Fruit fly (Drosophila melanogaster): ENCODE results near the gene bves.
A peak's percentile ranks its signal among the peaks of the same experiment; 100 is the strongest.

The bves gene

DNA sequence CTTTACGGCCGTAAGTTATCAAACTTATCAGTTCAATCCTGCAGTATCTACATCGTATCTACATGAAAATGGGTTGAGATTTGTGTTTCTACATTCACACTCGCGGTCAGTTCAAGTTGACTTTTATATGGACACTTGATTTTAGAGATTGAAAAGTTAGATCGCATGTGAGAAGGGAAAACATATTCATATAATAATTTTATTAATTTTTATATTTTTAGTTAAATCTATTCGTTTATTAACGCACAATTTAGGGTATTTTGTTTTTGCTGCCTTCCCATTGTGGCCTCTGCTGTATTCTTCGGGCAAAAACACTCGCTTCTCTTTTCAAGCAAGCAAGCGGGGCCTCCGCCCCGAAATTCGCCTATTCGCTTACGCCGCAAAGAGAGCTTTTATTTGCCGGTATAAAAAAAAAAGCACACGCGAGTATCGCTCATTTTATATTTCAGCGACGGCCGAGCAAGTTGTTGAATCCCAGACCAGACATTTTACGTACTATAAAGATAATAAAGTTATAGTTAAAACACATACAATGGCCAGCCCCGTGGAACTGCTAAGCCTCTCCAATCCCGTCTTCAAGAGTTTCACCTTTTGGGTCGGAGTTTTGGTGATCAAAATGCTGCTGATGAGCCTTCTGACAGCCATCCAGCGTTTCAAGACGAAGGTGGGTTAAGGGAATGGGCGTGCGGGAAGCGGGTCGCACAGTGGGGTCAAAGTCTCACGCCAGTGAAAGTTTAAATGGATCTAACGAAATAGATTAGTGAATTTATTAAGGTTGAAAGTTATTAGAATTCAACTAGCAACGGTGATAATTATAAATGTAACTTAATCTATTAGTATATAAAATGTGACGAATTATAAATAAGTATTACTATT lies 10.9 kb upstream of the bves start (continued):
- TF ChIP-seq CG10366 (GFP tag; IDR thresholded peaks at IDR 0.05): peak; percentile 89
- TF ChIP-seq Hand (GFP tag; optimal IDR thresholded peaks at IDR 0.05): peak; percentile 90
- peak; percentile 39 for TF ChIP-seq tio (GFP tag; optimal IDR thresholded peaks at IDR 0.05)
- no peak for TF ChIP-seq Doc2 (GFP tag; IDR thresholded peaks at IDR 0.05)
- peak; percentile 83 for TF ChIP-seq dmrt11E (tag; optimal IDR thresholded peaks at IDR 0.05)
- no peak for TF ChIP-seq CG12744 (GFP tag; optimal IDR thresholded peaks at IDR 0.05)
- peak; percentile 91 for TF ChIP-seq sob (GFP tag; IDR thresholded peaks at IDR 0.05)
- peak; percentile 76 for TF ChIP-seq CG1529 (GFP tag; optimal IDR thresholded peaks at IDR 0.05)
- peak; percentile 87 for TF ChIP-seq CG17385 (GFP tag; optimal IDR thresholded peaks at IDR 0.05)
- peak; percentile 96 for TF ChIP-seq CG7839 (tag; optimal IDR thresholded peaks at IDR 0.05)
- TF ChIP-seq CG3847 (GFP tag; IDR thresholded peaks at IDR 0.05): peak; percentile 85
- peak; percentile 82 for TF ChIP-seq CG12219 (GFP tag; optimal IDR thresholded peaks at IDR 0.05)
- TF ChIP-seq amos (GFP tag; IDR thresholded peaks at IDR 0.05; ENCODE audit: partially characterized antibody): no peak
- TF ChIP-seq CG4707 (GFP tag; optimal IDR thresholded peaks at IDR 0.05): peak; percentile 54
- TF ChIP-seq nerfin-2 (GFP tag; IDR thresholded peaks at IDR 0.05; ENCODE audit: partially characterized antibody): no peak
- peak; percentile 5 for TF ChIP-seq gro (GFP tag; optimal IDR thresholded peaks at IDR 0.05)
- TF ChIP-seq Hr78 (GFP tag; optimal IDR thresholded peaks at IDR 0.05): peak in 1 of 2 experiments; percentile 66
- peak; percentile 64 for TF ChIP-seq Ravus (GFP tag; IDR thresholded peaks at IDR 0.05)
- TF ChIP-seq CG13296 (GFP tag; optimal IDR thresholded peaks at IDR 0.05): peak; percentile 92
- TF ChIP-seq CG15011 (GFP tag; optimal IDR thresholded peaks at IDR 0.05): peak; percentile 67
- TF ChIP-seq slbo (GFP tag; IDR thresholded peaks at IDR 0.05): peak; percentile 86
- TF ChIP-seq CG9437 (GFP tag; optimal IDR thresholded peaks at IDR 0.05): peak; percentile 71
- TF ChIP-seq CG13624 (GFP tag; optimal IDR thresholded peaks at IDR 0.05): no peak
- TF ChIP-seq CG31365 (tag; optimal IDR thresholded peaks at IDR 0.05): peak; percentile 60
- TF ChIP-seq NC2α (GFP tag; optimal IDR thresholded peaks at IDR 0.05): no peak
- TF ChIP-seq so (GFP tag; IDR thresholded peaks at IDR 0.05): peak; percentile 91; the same call in 2 of the 3 replicates
- peak; percentile 90 for TF ChIP-seq E2f1 (GFP tag; IDR thresholded peaks at IDR 0.05)
- no peak for TF ChIP-seq sima (GFP tag; optimal IDR thresholded peaks at IDR 0.05)
- TF ChIP-seq bbx (GFP tag; IDR thresholded peaks at IDR 0.05; ENCODE audit: partially characterized antibody): no peak
- TF ChIP-seq CG3407 (GFP tag; optimal IDR thresholded peaks at IDR 0.05): peak; percentile 80
- no peak for TF ChIP-seq tll (GFP tag; optimal IDR thresholded peaks at IDR 0.05)
- TF ChIP-seq Fer3 (tag; optimal IDR thresholded peaks at IDR 0.05): peak; percentile 93
- peak; percentile 1 for TF ChIP-seq Antp (GFP tag; optimal IDR thresholded peaks at IDR 0.05)
- peak; percentile 82 for TF ChIP-seq Optix (GFP tag; IDR thresholded peaks at IDR 0.05)
- peak; percentile 81 for TF ChIP-seq odd (GFP tag; optimal IDR thresholded peaks at IDR 0.05)
- peak; percentile 92 for TF ChIP-seq oc (tag; optimal IDR thresholded peaks at IDR 0.05)
- TF ChIP-seq ind (GFP tag; optimal IDR thresholded peaks at IDR 0.05): peak; percentile 82
- TF ChIP-seq Drgx (GFP tag; IDR thresholded peaks at IDR 0.05): peak; percentile 94
- TF ChIP-seq lov (optimal IDR thresholded peaks at IDR 0.05): no peak
- peak; percentile 85 for TF ChIP-seq lov (GFP tag; IDR thresholded peaks at IDR 0.05)
- peak; percentile 85 for TF ChIP-seq Mrtf (GFP tag; IDR thresholded peaks at IDR 0.05)
- peak; percentile 64 for TF ChIP-seq E2f2 (GFP tag; IDR thresholded peaks at IDR 0.05)
- TF ChIP-seq ac (GFP tag; optimal IDR thresholded peaks at IDR 0.05): peak; percentile 57
- peak; percentile 86 for TF ChIP-seq H15 (GFP tag; IDR thresholded peaks at IDR 0.05)
- peak; percentile 84 for TF ChIP-seq CG14710 (tag; optimal IDR thresholded peaks at IDR 0.05)
- TF ChIP-seq Hsf (GFP tag; optimal IDR thresholded peaks at IDR 0.05): peak; percentile 32
- TF ChIP-seq CG6854 (GFP tag; optimal IDR thresholded peaks at IDR 0.05): peak; percentile 91
- TF ChIP-seq Sry-δ (GFP tag; optimal IDR thresholded peaks at IDR 0.05): no peak
- TF ChIP-seq ab (GFP tag; optimal IDR thresholded peaks at IDR 0.05): no peak

All from whole organism, embryonic.